Fruit fly (Drosophila melanogaster) Kc167 (cell line): ENCODE data around the gene CG13116.

Experiments
- Myc ChIP-seq: fragments of >200 bp; optimal IDR thresholded peaks from 2 replicates; lab custom pipeline; 2017; ENCODE audit warnings: missing external identifiers
- Sin3A ChIP-seq: fragments of >200 bp; optimal IDR thresholded peaks from 2 replicates; lab custom pipeline; 2018; ENCODE audit warnings: missing external identifiers
- insv ChIP-seq: fragments of >200 bp; optimal IDR thresholded peaks from 3 replicates; lab custom pipeline; 2018; ENCODE audit warnings: missing external identifiers
- psq ChIP-seq: fragments of >200 bp; optimal IDR thresholded peaks from 2 replicates; lab custom pipeline; 2017; ENCODE audit warnings: missing external identifiers

DNA sequence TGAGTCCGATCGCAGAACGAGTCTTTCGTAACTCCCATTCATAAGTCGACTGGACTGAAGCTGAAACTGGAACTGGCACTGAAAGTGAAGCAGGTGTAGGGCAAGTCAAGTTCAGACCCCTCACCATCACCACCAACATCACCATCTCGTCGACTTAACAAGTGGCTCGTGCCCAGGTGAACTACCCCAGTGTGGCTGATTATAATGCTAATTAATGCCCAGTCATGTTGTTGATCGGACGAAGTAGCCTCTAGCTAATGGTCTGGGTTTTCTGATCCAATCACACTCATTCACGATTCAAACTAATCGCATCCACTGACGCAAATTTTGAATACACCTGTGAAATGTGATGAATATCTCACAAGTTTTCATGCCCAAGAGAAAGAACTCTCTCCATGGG is 949 bp upstream of the CG13116 start:
- no peak for TF ChIP-seq insv (lab: Kevin White, UChicago)
- TF ChIP-seq psq (lab: Kevin White, UChicago): no peak
- TF ChIP-seq Myc (lab: Kevin White, UChicago): no peak
- TF ChIP-seq Sin3A (lab: Kevin White, UChicago): no peak
